Worm (Caenorhabditis elegans) whole organism, L3 larva: Measurements from ENCODE around the gene lido-18.

ENCODE experiments used
- elt-3 ChIP-seq, 3 experiments: fragments of 150-350 bp in 1 of 3; sonication (generic microtip) in 2 of 3; optimal IDR thresholded peaks; 2 replicates in 2 of 3; 4 replicates in 1 of 3; lab custom pipeline; 2014 to 2017; ENCODE audit warnings: missing biosample characterization in 3 of 3, missing genetic modification characterization in 3 of 3
- hmg-11 ChIP-seq: sonication (generic microtip); optimal IDR thresholded peaks from 2 replicates; lab custom pipeline; 2016; ENCODE audit warnings: missing genetic modification characterization, missing compliant biosample characterization
- lin-15B ChIP-seq: fragments of 150-350 bp; optimal IDR thresholded peaks from 2 replicates; lab custom pipeline; 2014; ENCODE audit warnings: missing biosample characterization, missing genetic modification characterization
- nhr-11 ChIP-seq: fragments of 150-350 bp; optimal IDR thresholded peaks from 2 replicates; lab custom pipeline; 2014; ENCODE audit warnings: missing biosample characterization, missing genetic modification characterization
- nhr-12 ChIP-seq: fragments of 150-350 bp; optimal IDR thresholded peaks from 2 replicates; lab custom pipeline; 2014; ENCODE audit warnings: missing biosample characterization, missing genetic modification characterization
- nhr-76 ChIP-seq: fragments of 150-350 bp; sonication (generic microtip); optimal IDR thresholded peaks from 5 replicates; lab custom pipeline; 2014; ENCODE audit warnings: missing biosample characterization, missing genetic modification characterization
- nhr-77 ChIP-seq: fragments of 150-350 bp; optimal IDR thresholded peaks from 2 replicates; lab custom pipeline; 2014; ENCODE audit warnings: missing biosample characterization, missing genetic modification characterization
- pqm-1 ChIP-seq: fragments of 150-350 bp; optimal IDR thresholded peaks from 2 replicates; lab custom pipeline; 2017; ENCODE audit warnings: missing biosample characterization, missing genetic modification characterization, inconsistent platforms
- snpc-4 ChIP-seq: fragments of 150-350 bp; optimal IDR thresholded peaks from 2 replicates; lab custom pipeline; 2014; ENCODE audit warnings: missing biosample characterization, missing genetic modification characterization
- ztf-11 ChIP-seq: fragments of 150-350 bp; optimal IDR thresholded peaks from 2 replicates; lab custom pipeline; 2014; ENCODE audit warnings: missing biosample characterization, missing genetic modification characterization

- TF ChIP-seq snpc-4 (no peak), hmg-11 (tag; lab: Kevin White, UChicago) (no peak), elt-3 (tag; optimal IDR thresholded peaks at IDR 0.05; lab: Kevin White, UChicago) (no peak), nhr-76 (tag; lab: Kevin White, UChicago) (no peak), nhr-11 (tag; lab: Kevin White, UChicago) (no peak), ztf-11 (tag; lab: Kevin White, UChicago) (no peak), nhr-77 (tag; lab: Kevin White, UChicago) (no peak), pqm-1 (tag; lab: Kevin White, UChicago) (no peak), nhr-12 (tag; lab: Kevin White, UChicago) (no peak), lin-15B (no peak)
These were observed 17.0 kb upstream of the lido-18 start for ce11 chrIII:7645075-7645474.
